Fruit fly (Drosophila melanogaster) whole organism, embryonic: ENCODE data around the gene bsh.

ENCODE experiments used
- Adf1 ChIP-seq: fragments of 200-800 bp; sonication (Bioruptor generic); IDR thresholded peaks from 2 replicates; pipeline ENCODE4 v1.3.6; 2022; ENCODE audit warnings: missing biosample characterization, missing genetic modification characterization
- Antp ChIP-seq: fragments of 200-800 bp; sonication (Bioruptor generic); optimal IDR thresholded peaks from 3 replicates; lab custom pipeline; 2016; ENCODE audit warnings: missing biosample characterization, missing genetic modification characterization
- B-H2 ChIP-seq: fragments of 200-800 bp; sonication (Bioruptor generic); optimal IDR thresholded peaks from 2 replicates; lab custom pipeline; 2018; ENCODE audit warnings: missing biosample characterization, mild to moderate bottlenecking, missing genetic modification characterization
- CG10147 ChIP-seq: fragments of 200-800 bp; sonication (Bioruptor generic); optimal IDR thresholded peaks from 2 replicates; lab custom pipeline; 2019; ENCODE audit warnings: missing biosample characterization, mild to moderate bottlenecking, missing genetic modification characterization, moderate library complexity
- CG10543 ChIP-seq: fragments of 200-800 bp; sonication (Bioruptor generic); optimal IDR thresholded peaks from 3 replicates; lab custom pipeline; 2017; ENCODE audit warnings: missing biosample characterization, mild to moderate bottlenecking, missing genetic modification characterization, moderate library complexity
- CG10959 ChIP-seq: fragments of 200-800 bp; sonication (Bioruptor generic); IDR thresholded peaks from 2 replicates; pipeline ENCODE4 v1.3.6; 2022; ENCODE audit warnings: missing biosample characterization, missing genetic modification characterization
- CG11456 ChIP-seq: fragments of 200-800 bp; sonication (Bioruptor generic); IDR thresholded peaks from 3 replicates; pipeline ENCODE4 v1.3.6; 2022; ENCODE audit warnings: missing biosample characterization, missing genetic modification characterization
- CG14441 ChIP-seq: fragments of 200-800 bp; sonication (Bioruptor generic); IDR thresholded peaks from 2 replicates; pipeline ENCODE4 v1.3.6; 2022; ENCODE audit warnings: missing biosample characterization, missing genetic modification characterization
- CG14965 ChIP-seq: fragments of 200-800 bp; sonication (Bioruptor generic); optimal IDR thresholded peaks from 2 replicates; lab custom pipeline; 2016; ENCODE audit warnings: missing biosample characterization, missing genetic modification characterization, borderline replicate concordance
- CG15073 ChIP-seq: fragments of 200-800 bp; sonication (Bioruptor generic); optimal IDR thresholded peaks from 2 replicates; lab custom pipeline; 2016; ENCODE audit warnings: missing biosample characterization, missing genetic modification characterization
- CG15601 ChIP-seq: fragments of 200-800 bp; sonication (Bioruptor generic); optimal IDR thresholded peaks from 3 replicates; lab custom pipeline; 2019; ENCODE audit warnings: missing biosample characterization, mild to moderate bottlenecking, missing genetic modification characterization, moderate library complexity
- CG15696 ChIP-seq: fragments of 200-800 bp; sonication (Bioruptor generic); optimal IDR thresholded peaks from 2 replicates; lab custom pipeline; 2019; ENCODE audit warnings: missing biosample characterization, mild to moderate bottlenecking, missing genetic modification characterization, moderate library complexity
- CG17912 ChIP-seq: fragments of 200-800 bp; sonication (Bioruptor generic); optimal IDR thresholded peaks from 2 replicates; lab custom pipeline; 2018; ENCODE audit warnings: missing biosample characterization, mild to moderate bottlenecking, missing genetic modification characterization
- CG2199 ChIP-seq: fragments of 200-800 bp; sonication (Bioruptor generic); IDR thresholded peaks from 3 replicates; pipeline ENCODE4 v1.3.6; 2022; ENCODE audit warnings: missing biosample characterization, missing genetic modification characterization
- CG2712 ChIP-seq: fragments of 200-800 bp; optimal IDR thresholded peaks from 3 replicates; lab custom pipeline; 2019; ENCODE audit warnings: missing biosample characterization, mild to moderate bottlenecking, missing genetic modification characterization, moderate library complexity
- CG30020 ChIP-seq: fragments of 200-800 bp; optimal IDR thresholded peaks from 2 replicates; lab custom pipeline; 2019; ENCODE audit warnings: missing biosample characterization, mild to moderate bottlenecking, missing genetic modification characterization, moderate library complexity
- CG5953 ChIP-seq: fragments of 200-800 bp; sonication (Bioruptor generic); IDR thresholded peaks from 2 replicates; pipeline ENCODE4 v1.3.6; 2022; ENCODE audit warnings: missing biosample characterization, missing genetic modification characterization
- CG6791 ChIP-seq: fragments of 200-800 bp; sonication (Bioruptor generic); IDR thresholded peaks from 3 replicates; pipeline ENCODE4 v1.3.6; 2022; ENCODE audit warnings: missing biosample characterization, missing genetic modification characterization; ENCODE audit not compliant: partially characterized antibody
- CG7786 ChIP-seq: fragments of 200-800 bp; sonication (Bioruptor generic); optimal IDR thresholded peaks from 2 replicates; lab custom pipeline; 2016; ENCODE audit warnings: missing biosample characterization, missing genetic modification characterization
- CG9797 ChIP-seq: fragments of 200-800 bp; sonication (Bioruptor generic); optimal IDR thresholded peaks from 3 replicates; lab custom pipeline; 2018; ENCODE audit warnings: missing biosample characterization, mild to moderate bottlenecking, missing genetic modification characterization
- CoRest ChIP-seq: fragments of 200-800 bp; sonication (Bioruptor generic); optimal IDR thresholded peaks from 3 replicates; lab custom pipeline; 2018; ENCODE audit warnings: missing biosample characterization, mild to moderate bottlenecking, missing genetic modification characterization, moderate library complexity
- Doc2 ChIP-seq: fragments of 200-800 bp; sonication (Bioruptor generic); IDR thresholded peaks from 2 replicates; pipeline ENCODE4 v1.3.6; 2022; ENCODE audit warnings: missing biosample characterization, missing genetic modification characterization
- ERR ChIP-seq: fragments of 200-800 bp; sonication (Bioruptor generic); optimal IDR thresholded peaks from 2 replicates; lab custom pipeline; 2016; ENCODE audit warnings: missing biosample characterization, missing genetic modification characterization
- Ets65A ChIP-seq: fragments of 200-800 bp; sonication (Bioruptor generic); peaks from one replicate; lab custom pipeline; 2016; ENCODE audit warnings: missing biosample characterization, missing genetic modification characterization
- H15 ChIP-seq: fragments of 200-800 bp; sonication (Bioruptor generic); IDR thresholded peaks from 3 replicates; pipeline ENCODE4 v1.3.6; 2022; ENCODE audit warnings: missing biosample characterization, missing genetic modification characterization
- Hey ChIP-seq: fragments of 200-800 bp; sonication (Bioruptor generic); optimal IDR thresholded peaks from 3 replicates; lab custom pipeline; 2018; ENCODE audit warnings: missing biosample characterization, mild to moderate bottlenecking, missing genetic modification characterization
- HmgZ ChIP-seq: fragments of 200-800 bp; sonication (Bioruptor generic); optimal IDR thresholded peaks from 2 replicates; lab custom pipeline; 2018; ENCODE audit warnings: missing biosample characterization, mild to moderate bottlenecking, missing genetic modification characterization
- Hr51 ChIP-seq, 2 experiments: fragments of 200-800 bp; sonication (Bioruptor generic); optimal IDR thresholded peaks; 2 replicates in 1 of 2; 3 replicates in 1 of 2; lab custom pipeline; 2016 to 2018; ENCODE audit warnings: missing biosample characterization in 2 of 2, missing genetic modification characterization in 2 of 2, mild to moderate bottlenecking in 1 of 2, moderate library complexity in 1 of 2
- Nf-YB ChIP-seq: fragments of 200-800 bp; sonication (Bioruptor generic); optimal IDR thresholded peaks from 3 replicates; lab custom pipeline; 2019; ENCODE audit warnings: missing biosample characterization, mild to moderate bottlenecking, missing genetic modification characterization, moderate library complexity
- Oaz ChIP-seq: fragments of 200-800 bp; sonication (Bioruptor generic); IDR thresholded peaks from 2 replicates; pipeline ENCODE4 v1.3.6; 2022; ENCODE audit warnings: missing biosample characterization, missing genetic modification characterization
- Optix ChIP-seq: fragments of 200-800 bp; sonication (Bioruptor generic); IDR thresholded peaks from 3 replicates; pipeline ENCODE4 v1.3.6; 2022; ENCODE audit warnings: missing biosample characterization, missing genetic modification characterization
- Rfx ChIP-seq: fragments of 200-800 bp; sonication (Bioruptor generic); IDR thresholded peaks from 2 replicates; pipeline ENCODE4 v1.3.6; 2022; ENCODE audit warnings: missing biosample characterization, missing genetic modification characterization
- Rx ChIP-seq: fragments of 200-800 bp; sonication (Bioruptor generic); IDR thresholded peaks from 2 replicates; pipeline ENCODE4 v1.3.6; 2022; ENCODE audit warnings: missing biosample characterization, missing genetic modification characterization
- amos ChIP-seq: fragments of 200-800 bp; sonication (Bioruptor generic); IDR thresholded peaks from 2 replicates; pipeline ENCODE4 v1.3.6; 2022; ENCODE audit warnings: missing biosample characterization, missing genetic modification characterization; ENCODE audit not compliant: partially characterized antibody
- ap ChIP-seq: fragments of 200-800 bp; sonication (Bioruptor generic); IDR thresholded peaks from 2 replicates; pipeline ENCODE4 v1.3.6; 2022; ENCODE audit warnings: missing biosample characterization, missing genetic modification characterization
- chn ChIP-seq: fragments of 200-800 bp; sonication (Bioruptor generic); optimal IDR thresholded peaks from 2 replicates; lab custom pipeline; 2016; ENCODE audit warnings: missing biosample characterization, missing genetic modification characterization
- cwo ChIP-seq: fragments of 200-800 bp; sonication (Bioruptor generic); optimal IDR thresholded peaks from 3 replicates; lab custom pipeline; 2017; ENCODE audit warnings: missing biosample characterization, missing genetic modification characterization, mild to moderate bottlenecking, moderate library complexity, missing genetic modification reagents
- dm ChIP-seq: fragments of 200-800 bp; sonication (Bioruptor generic); optimal IDR thresholded peaks from 3 replicates; lab custom pipeline; 2016; ENCODE audit warnings: missing biosample characterization, missing genetic modification characterization
- gcm ChIP-seq: fragments of 200-800 bp; sonication (Bioruptor generic); optimal IDR thresholded peaks from 2 replicates; lab custom pipeline; 2019; ENCODE audit warnings: missing biosample characterization, mild to moderate bottlenecking, missing genetic modification characterization, moderate library complexity
- hbn ChIP-seq: fragments of 200-800 bp; sonication (Bioruptor generic); IDR thresholded peaks from 2 replicates; pipeline ENCODE4 v1.3.6; 2022; ENCODE audit warnings: missing biosample characterization, missing genetic modification characterization; ENCODE audit not compliant: partially characterized antibody
- klu ChIP-seq: fragments of 200-800 bp; sonication (Bioruptor generic); IDR thresholded peaks from 2 replicates; pipeline ENCODE4 v1.3.6; 2022; ENCODE audit warnings: missing biosample characterization, missing genetic modification characterization
- lab ChIP-seq: fragments of 200-800 bp; sonication (Bioruptor generic); optimal IDR thresholded peaks from 3 replicates; lab custom pipeline; 2017; ENCODE audit warnings: missing biosample characterization, missing genetic modification characterization, mild to moderate bottlenecking, moderate library complexity, missing genetic modification reagents
- lilli ChIP-seq: fragments of 200-800 bp; sonication (Bioruptor generic); optimal IDR thresholded peaks from 3 replicates; lab custom pipeline; 2016; ENCODE audit warnings: missing biosample characterization, missing genetic modification characterization
- peb ChIP-seq: fragments of 200-800 bp; sonication (Bioruptor generic); IDR thresholded peaks from 2 replicates; pipeline ENCODE4 v1.3.6; 2022; ENCODE audit warnings: missing biosample characterization, missing genetic modification characterization
- rib ChIP-seq: fragments of 200-800 bp; sonication (Bioruptor generic); IDR thresholded peaks from 2 replicates; pipeline ENCODE4 v1.3.6; 2022; ENCODE audit warnings: missing biosample characterization, missing genetic modification characterization
- scrt ChIP-seq: fragments of 200-800 bp; sonication (Bioruptor generic); optimal IDR thresholded peaks from 2 replicates; lab custom pipeline; 2018; ENCODE audit warnings: missing biosample characterization, mild to moderate bottlenecking, missing genetic modification characterization, moderate library complexity
- sens ChIP-seq: fragments of 200-800 bp; sonication (Bioruptor generic); peaks from one replicate; lab custom pipeline; 2016; ENCODE audit warnings: missing biosample characterization, missing genetic modification characterization
- wek ChIP-seq: fragments of 200-800 bp; sonication (Bioruptor generic); optimal IDR thresholded peaks from 3 replicates; lab custom pipeline; 2018; ENCODE audit warnings: missing biosample characterization, mild to moderate bottlenecking, missing genetic modification characterization, moderate library complexity

The bsh gene

dm6 chr2L:19763773-19764580 lies 4.9 kb downstream of the bsh start, which contains the start of gene fbp (continued):
- TF ChIP-seq CG15601 (tag; lab: Kevin White, UChicago) (peak; percentile 36), CG2712 (tag; lab: Kevin White, UChicago) (peak; percentile 78), CG10959 (GFP tag; lab: Robert Waterston, UW) (no peak), chn (GFP tag; lab: Kevin White, UChicago) (no peak), lilli (GFP tag; lab: Kevin White, UChicago) (peak; percentile 44), CG10543 (GFP tag; lab: Kevin White, UChicago) (peak; percentile 67), CG11456 (0 out of 3 replicates have a peak, but pooled peaks have one; percentile 39), dm (GFP tag; lab: Kevin White, UChicago) (no peak), CG5953 (GFP tag; lab: Robert Waterston, UW) (peak; percentile 8; the same call in 1 of the 2 replicates), CG15696 (tag; lab: Kevin White, UChicago) (peak; percentile 20), CG17912 (GFP tag; lab: Kevin White, UChicago) (peak; percentile 41), cwo (GFP tag; lab: Kevin White, UChicago) (peak; percentile 41), CoRest (peak; percentile 87), CG30020 (peak; percentile 19), amos (peak; percentile 18; the same call in 1 of the 2 replicates), CG7786 (GFP tag; lab: Kevin White, UChicago) (peak; percentile 41), wek (peak; percentile 4), Doc2 (GFP tag; lab: Robert Waterston, UW) (no peak), peb (GFP tag; lab: Robert Waterston, UW) (no peak), lab (peak; percentile 45), CG9797 (no peak), CG14965 (no peak), gcm (GFP tag; lab: Kevin White, UChicago) (peak; percentile 43), hbn (no peak), CG15073 (GFP tag; lab: Kevin White, UChicago) (no peak), Rfx (GFP tag; lab: Robert Waterston, UW) (peak; percentile 71), CG10147 (GFP tag; lab: Kevin White, UChicago) (peak; percentile 52), Hr51 (GFP tag; optimal IDR thresholded peaks at IDR 0.05; lab: Kevin White, UChicago) (peak; percentile 50 to 72), rib (GFP tag; lab: Robert Waterston, UW) (no peak), HmgZ (tag; lab: Kevin White, UChicago) (no peak), sens (GFP tag; lab: Kevin White, UChicago) (peak; percentile 86), scrt (GFP tag; lab: Kevin White, UChicago) (peak; percentile 21), CG2199 (GFP tag; lab: Robert Waterston, UW) (0 out of 3 replicates have a peak, but pooled peaks have one; percentile 19), B-H2 (GFP tag; lab: Kevin White, UChicago) (no peak), Ets65A (GFP tag; lab: Kevin White, UChicago) (peak; percentile 86), ERR (no peak), klu (GFP tag; lab: Robert Waterston, UW) (no peak), CG6791 (GFP tag; lab: Robert Waterston, UW) (no peak; the same call in 2 of the 3 replicates), Hey (peak; percentile 99), Adf1 (GFP tag; lab: Robert Waterston, UW) (no peak; the same call in 1 of the 2 replicates), Antp (GFP tag; lab: Kevin White, UChicago) (peak; percentile 23), Oaz (GFP tag; lab: Robert Waterston, UW) (no peak), Optix (no peak), Nf-YB (peak; percentile 54), H15 (no peak), CG14441 (GFP tag; lab: Robert Waterston, UW) (no peak), ap (GFP tag; lab: Robert Waterston, UW) (no peak), Rx (no peak)
